Worm (Caenorhabditis elegans): ENCODE results near the gene Y45F10A.7.

ce11 chrIV:13492271-13492670 lies at the start of gene Y45F10A.7:
- no peak for TF ChIP-seq nhr-28 (tag; optimal IDR thresholded peaks at IDR 0.05)
- no peak for TF ChIP-seq nhr-237 (tag; optimal IDR thresholded peaks at IDR 0.05)
- no peak for TF ChIP-seq lsy-2 (tag; optimal IDR thresholded peaks at IDR 0.05)
- no peak for TF ChIP-seq ztf-11 (tag; optimal IDR thresholded peaks at IDR 0.05)
- no peak for TF ChIP-seq mls-2 (tag; optimal IDR thresholded peaks at IDR 0.05)
- no peak for TF ChIP-seq pha-4 (tag; optimal IDR thresholded peaks at IDR 0.05)
